Worm (Caenorhabditis elegans) whole organism, L4/young adult: Measurements from ENCODE around the gene T11G6.5.

Source experiments
- W03F9.2 ChIP-seq: fragments of 150-350 bp; optimal IDR thresholded peaks from 2 replicates; lab custom pipeline; 2014; ENCODE audit warnings: missing biosample characterization, missing genetic modification characterization
- dao-5 ChIP-seq: sonication (generic microtip); optimal IDR thresholded peaks from 2 replicates; lab custom pipeline; 2016; ENCODE audit warnings: missing genotype, missing genetic modification characterization, moderate library complexity, missing compliant biosample characterization
- him-1 ChIP-seq: sonication (generic microtip); optimal IDR thresholded peaks from 2 replicates; lab custom pipeline; 2016; ENCODE audit warnings: missing genotype, missing genetic modification reagents, missing genetic modification characterization, missing compliant biosample characterization

The T11G6.5 gene

ce11 chrIV:10842705-10843364 lies at the start of gene T11G6.5:
Gene T11G6.5, minus strand, starts transcription at chrIV:10842755.
- TF ChIP-seq W03F9.2 (tag; lab: Kevin White, UChicago) (no peak), dao-5 (tag; lab: Kevin White, UChicago) (no peak)

- no peak for TF ChIP-seq him-1 (tag; lab: Kevin White, UChicago)
- TF ChIP-seq dao-5 (tag; lab: Kevin White, UChicago), result no peak
- no peak for TF ChIP-seq W03F9.2 (tag; lab: Kevin White, UChicago)
Observed at ce11 chrIV:10891993-10892392, 49.4 kb upstream of the T11G6.5 start, which contains the start of gene srlf-12. Gene srlf-12, minus strand, starts transcription at chrIV:10892093.

ce11 chrIV:10889820-10890462 lies 47.4 kb upstream of the T11G6.5 start, which contains the start of gene F13E9.15:
Gene F13E9.15, minus strand, starts transcription at chrIV:10889870.
- TF ChIP-seq W03F9.2 (tag; lab: Kevin White, UChicago) (no peak), dao-5 (tag; lab: Kevin White, UChicago) (no peak), him-1 (tag; lab: Kevin White, UChicago) (no peak)

- TF ChIP-seq W03F9.2 (tag; lab: Kevin White, UChicago) (no peak), dao-5 (tag; lab: Kevin White, UChicago) (no peak), him-1 (tag; lab: Kevin White, UChicago) (no peak)
Observed at ce11 chrIV:10887285-10887684, 44.7 kb upstream of the T11G6.5 start, which contains the start of gene F13E9.16. Gene F13E9.16, minus strand, starts transcription at chrIV:10887385.

ce11 chrIV:10885915-10886314 lies 43.4 kb upstream of the T11G6.5 start, which contains the start of gene srlf-11:
Gene srlf-11, minus strand, starts transcription at chrIV:10886015.
- TF ChIP-seq him-1 (tag; lab: Kevin White, UChicago) (no peak), dao-5 (tag; lab: Kevin White, UChicago) (no peak), W03F9.2 (tag; lab: Kevin White, UChicago) (no peak)

- TF ChIP-seq him-1 (tag; lab: Kevin White, UChicago), result no peak
- no peak for TF ChIP-seq dao-5 (tag; lab: Kevin White, UChicago)
- TF ChIP-seq W03F9.2 (tag; lab: Kevin White, UChicago), result no peak
Observed at ce11 chrIV:10884263-10884662, 41.7 kb upstream of the T11G6.5 start, which contains the start of gene F13E9.5. Gene F13E9.5, minus strand, starts transcription at chrIV:10884363.

ce11 chrIV:10881230-10881629 lies 38.7 kb upstream of the T11G6.5 start, which contains the start of gene F13E9.13:
Gene F13E9.13, plus strand, starts transcription at chrIV:10881546.
- TF ChIP-seq him-1 (tag; lab: Kevin White, UChicago) (no peak), dao-5 (tag; lab: Kevin White, UChicago) (no peak), W03F9.2 (tag; lab: Kevin White, UChicago) (no peak)

DNA sequence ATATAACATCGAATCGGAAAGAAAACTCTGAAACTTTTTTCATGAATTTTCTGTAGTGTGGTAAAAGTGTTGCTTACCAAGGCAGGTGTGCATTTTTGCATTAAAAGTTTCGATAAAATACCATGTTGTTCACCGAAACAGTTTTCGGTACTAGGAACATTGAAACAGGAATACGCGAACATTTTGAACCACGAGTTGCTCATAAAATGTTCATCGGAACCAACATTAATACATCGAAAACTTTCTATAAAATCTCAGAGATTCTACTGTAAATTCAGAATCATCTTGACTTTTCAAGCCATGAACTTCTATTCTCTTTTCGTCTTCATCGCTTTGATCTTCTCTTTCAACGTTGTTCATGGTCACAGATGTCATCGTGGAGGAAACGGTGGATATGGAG lies 37.7 kb upstream of the T11G6.5 start, which contains the start of gene fipr-15:
Gene fipr-15, plus strand, starts transcription at position 301 of the 400 bp plus-strand sequence.
- TF ChIP-seq W03F9.2 (tag; lab: Kevin White, UChicago) (no peak), him-1 (tag; lab: Kevin White, UChicago) (no peak), dao-5 (tag; lab: Kevin White, UChicago) (no peak)

DNA sequence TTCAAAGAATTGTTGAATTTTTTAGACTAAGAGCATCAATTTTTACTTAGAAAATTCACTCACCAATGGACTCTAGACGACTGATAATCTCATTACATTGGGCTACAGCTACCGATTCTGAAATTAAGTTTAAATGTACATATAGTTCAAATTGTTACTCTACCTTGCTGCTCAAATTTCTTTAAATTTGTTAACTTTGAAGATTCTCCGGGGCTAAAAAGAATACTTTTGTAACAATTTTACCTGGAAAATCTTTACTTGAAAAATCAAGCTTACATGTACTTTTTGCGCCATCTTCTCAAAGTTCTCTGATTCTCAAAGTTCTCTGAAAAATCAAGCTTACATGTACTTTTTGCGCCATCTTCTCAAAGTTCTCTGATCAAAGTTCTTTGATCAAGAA lies 37.0 kb upstream of the T11G6.5 start, which contains the start of gene sdz-13:
Gene sdz-13, minus strand, starts transcription at position 101 of the 400 bp plus-strand sequence.
- TF ChIP-seq W03F9.2 (tag; lab: Kevin White, UChicago) (no peak), dao-5 (tag; lab: Kevin White, UChicago) (no peak), him-1 (tag; lab: Kevin White, UChicago) (no peak)

ce11 chrIV:10876844-10877243 lies 34.3 kb upstream of the T11G6.5 start, which contains the start of gene fipr-14:
Gene fipr-14, plus strand, starts transcription at chrIV:10877144.
- no peak for TF ChIP-seq dao-5 (tag; lab: Kevin White, UChicago)
- TF ChIP-seq him-1 (tag; lab: Kevin White, UChicago), result no peak
- TF ChIP-seq W03F9.2 (tag; lab: Kevin White, UChicago), result no peak

DNA sequence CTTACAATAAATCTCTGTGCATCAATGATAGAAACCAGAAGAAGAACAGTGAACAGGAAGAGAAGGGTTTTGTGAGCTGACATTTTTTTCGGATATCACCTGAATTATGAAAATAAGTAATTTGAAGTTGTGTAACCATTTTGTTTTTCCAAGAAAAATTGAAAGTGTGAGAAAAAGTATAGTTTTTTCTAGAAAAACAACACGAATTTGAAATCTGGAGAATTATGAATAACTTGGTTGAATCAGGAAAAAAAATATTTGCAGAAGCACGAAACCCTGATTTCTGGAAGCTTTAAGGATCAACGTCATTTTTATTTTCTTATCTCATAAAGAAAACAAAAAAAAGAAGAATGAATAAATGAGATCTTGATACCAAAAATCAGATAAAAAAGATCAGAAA lies 32.0 kb upstream of the T11G6.5 start, which contains the start of gene F13E9.12:
Gene F13E9.12, minus strand, starts transcription at position 101 of the 400 bp plus-strand sequence.
- TF ChIP-seq dao-5 (tag; lab: Kevin White, UChicago) (no peak), him-1 (tag; lab: Kevin White, UChicago) (no peak), W03F9.2 (tag; lab: Kevin White, UChicago) (no peak)

DNA sequence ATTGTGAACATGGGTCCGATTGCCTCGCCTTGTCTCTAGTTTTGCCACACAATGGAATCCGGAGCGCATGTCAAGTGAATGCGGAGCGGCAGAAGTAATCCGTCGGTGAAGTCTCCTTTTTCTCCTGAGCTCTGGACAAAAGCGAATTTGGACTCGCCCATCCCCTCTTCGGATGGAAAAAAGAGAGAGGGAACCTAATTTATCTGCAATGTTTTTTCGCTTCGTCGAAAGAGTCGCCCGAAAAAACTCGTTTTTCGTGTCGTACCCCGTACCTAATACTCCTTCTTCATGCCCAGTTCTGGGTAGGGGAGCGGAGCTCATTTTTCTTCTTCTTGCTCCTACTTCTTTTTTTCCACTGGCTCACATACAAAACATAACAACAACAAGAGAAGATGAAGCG lies 27.6 kb upstream of the T11G6.5 start:
- TF ChIP-seq W03F9.2 (tag; lab: Kevin White, UChicago) (no peak), him-1 (tag; lab: Kevin White, UChicago) (peak; percentile 1)

ce11 chrIV:10869642-10870041 lies 27.1 kb upstream of the T11G6.5 start:
- TF ChIP-seq dao-5 (tag; lab: Kevin White, UChicago) (no peak), him-1 (tag; lab: Kevin White, UChicago) (no peak), W03F9.2 (tag; lab: Kevin White, UChicago) (no peak)
